Fruit fly (Drosophila melanogaster) whole organism: Measurements from ENCODE around the gene Coq7.

ENCODE experiments used
- CG8478 ChIP-seq: fragments of >200 bp; optimal IDR thresholded peaks from 2 replicates; lab custom pipeline; 2018; ENCODE audit warnings: inconsistent platforms
- Dll ChIP-seq: fragments of >200 bp; optimal IDR thresholded peaks from 2 replicates; lab custom pipeline; 2017
- usp ChIP-seq: fragments of >200 bp; optimal IDR thresholded peaks from 2 replicates; lab custom pipeline; 2017; ENCODE audit warnings: missing biosample characterization, missing genetic modification characterization, mixed read lengths

- TF ChIP-seq CG8478 (lab: Kevin White, UChicago) (no peak), Dll (lab: Kevin White, UChicago) (no peak), usp (GFP tag; lab: Kevin White, UChicago) (no peak)
Observed at dm6 chrX:6795987-6796691, 25.1 kb downstream of the Coq7 start.
